Worm (Caenorhabditis elegans) whole organism, L2 larva: ENCODE measurements around the gene gnrr-4.
A peak's percentile ranks its signal among the peaks of the same experiment; 100 is the strongest.

ENCODE experiments used
- C34F6.9 ChIP-seq: fragments of 150-350 bp; optimal IDR thresholded peaks from 2 replicates; lab custom pipeline; 2014; ENCODE audit warnings: missing biosample characterization, missing genetic modification characterization
- F13H6.1 ChIP-seq: sonication (generic microtip); optimal IDR thresholded peaks from 2 replicates; lab custom pipeline; 2016; ENCODE audit warnings: missing genetic modification characterization, missing compliant biosample characterization
- R02D3.7 ChIP-seq: fragments of 150-350 bp; optimal IDR thresholded peaks from 2 replicates; lab custom pipeline; 2014; ENCODE audit warnings: missing biosample characterization, missing genetic modification characterization
- Y55F3AM.14 ChIP-seq: fragments of 200-800 bp; sonication (Bioruptor generic); optimal IDR thresholded peaks from 2 replicates; lab custom pipeline; 2018; ENCODE audit warnings: mild to moderate bottlenecking, missing genetic modification characterization, missing compliant biosample characterization
- alr-1 ChIP-seq: fragments of 150-350 bp; optimal IDR thresholded peaks from 2 replicates; lab custom pipeline; 2014; ENCODE audit warnings: missing biosample characterization, missing genetic modification characterization
- aly-2 ChIP-seq: fragments of 150-350 bp; optimal IDR thresholded peaks from 2 replicates; lab custom pipeline; 2014; ENCODE audit warnings: missing biosample characterization, missing genetic modification characterization
- ama-1 ChIP-seq: fragments of 150-350 bp; optimal IDR thresholded peaks from 2 replicates; lab custom pipeline; 2018; ENCODE audit warnings: inconsistent platforms
- blmp-1 ChIP-seq: sonication (generic microtip); optimal IDR thresholded peaks from 2 replicates; lab custom pipeline; 2017; ENCODE audit warnings: missing genetic modification characterization, mild to moderate bottlenecking, missing compliant biosample characterization, antibody characterized with exemption, moderate library complexity; ENCODE audit not compliant: insufficient read depth
- ceh-82 ChIP-seq: fragments of 150-350 bp; optimal IDR thresholded peaks from 2 replicates; lab custom pipeline; 2014; ENCODE audit warnings: missing biosample characterization, missing genetic modification characterization
- crh-2 ChIP-seq: sonication (generic microtip); optimal IDR thresholded peaks from 2 replicates; lab custom pipeline; 2017; ENCODE audit warnings: missing biosample characterization, missing genetic modification characterization
- elt-1 ChIP-seq: fragments of 150-350 bp; optimal IDR thresholded peaks from 2 replicates; lab custom pipeline; 2014; ENCODE audit warnings: missing biosample characterization, missing genetic modification characterization
- fos-1 ChIP-seq: fragments of 150-350 bp; optimal IDR thresholded peaks from 2 replicates; lab custom pipeline; 2014; ENCODE audit warnings: missing biosample characterization, missing genetic modification characterization
- lin-11 ChIP-seq: fragments of 150-350 bp; sonication (generic microtip); optimal IDR thresholded peaks from 2 replicates; lab custom pipeline; 2014; ENCODE audit warnings: missing biosample characterization, missing genetic modification characterization, inconsistent platforms, mixed read lengths
- lsy-2 ChIP-seq, 2 experiments: fragments of 150-350 bp in 1 of 2; sonication (generic microtip) in 1 of 2; optimal IDR thresholded peaks; 2 replicates each; lab custom pipeline; 2014 to 2017; ENCODE audit warnings: missing biosample characterization in 2 of 2, missing genetic modification characterization in 2 of 2
- mab-5 ChIP-seq: fragments of 150-350 bp; optimal IDR thresholded peaks from 2 replicates; lab custom pipeline; 2014; ENCODE audit warnings: missing biosample characterization, missing genetic modification characterization
- mdl-1 ChIP-seq, 2 experiments: fragments of 150-350 bp in 1 of 2; sonication (generic microtip) in 1 of 2; optimal IDR thresholded peaks; 2 replicates each; lab custom pipeline; 2017; ENCODE audit warnings: missing biosample characterization in 2 of 2, missing genetic modification characterization in 2 of 2
- nhr-129 ChIP-seq: fragments of 150-350 bp; optimal IDR thresholded peaks from 2 replicates; lab custom pipeline; 2014; ENCODE audit warnings: missing biosample characterization, missing genetic modification characterization
- nhr-23 ChIP-seq: fragments of 150-350 bp; optimal IDR thresholded peaks from 2 replicates; lab custom pipeline; 2014; ENCODE audit warnings: missing biosample characterization, missing genetic modification reagents, missing genetic modification characterization
- nhr-237 ChIP-seq: fragments of 150-350 bp; optimal IDR thresholded peaks from 2 replicates; lab custom pipeline; 2014; ENCODE audit warnings: missing biosample characterization, missing genetic modification characterization
- nhr-25 ChIP-seq: fragments of 150-350 bp; sonication (generic microtip); optimal IDR thresholded peaks from 3 replicates; lab custom pipeline; 2014; ENCODE audit warnings: missing biosample characterization, missing genetic modification characterization
- nhr-6 ChIP-seq: fragments of 150-350 bp; optimal IDR thresholded peaks from 2 replicates; lab custom pipeline; 2014; ENCODE audit warnings: missing biosample characterization, missing genetic modification characterization
- sem-4 ChIP-seq: fragments of 150-350 bp; optimal IDR thresholded peaks from 2 replicates; lab custom pipeline; 2014; ENCODE audit warnings: missing biosample characterization, missing genetic modification reagents, missing genetic modification characterization
- skn-1 ChIP-seq: sonication (generic microtip); optimal IDR thresholded peaks from 2 replicates; lab custom pipeline; 2017; ENCODE audit warnings: missing biosample characterization, missing genetic modification characterization
- sma-3 ChIP-seq: sonication (generic microtip); optimal IDR thresholded peaks from 2 replicates; lab custom pipeline; 2016; ENCODE audit warnings: missing genetic modification reagents, missing genetic modification characterization, missing compliant biosample characterization
- sma-9 ChIP-seq, 2 experiments: fragments of 150-350 bp in 1 of 2; sonication (generic microtip) in 1 of 2; optimal IDR thresholded peaks; 2 replicates each; lab custom pipeline; 2014 to 2016; ENCODE audit warnings: missing genetic modification characterization in 2 of 2, mild to moderate bottlenecking in 1 of 2, missing biosample characterization in 1 of 2, missing compliant biosample characterization in 1 of 2, missing genetic modification reagents in 1 of 2, moderate library complexity in 1 of 2
- snpc-4 ChIP-seq: fragments of 150-350 bp; optimal IDR thresholded peaks from 2 replicates; lab custom pipeline; 2014; ENCODE audit warnings: missing biosample characterization, missing genetic modification characterization
- unc-55 ChIP-seq: fragments of 150-350 bp; sonication (generic microtip); optimal IDR thresholded peaks from 3 replicates; lab custom pipeline; 2014; ENCODE audit warnings: missing biosample characterization, missing genetic modification reagents, missing genetic modification characterization
- unc-62 ChIP-seq: fragments of 150-350 bp; optimal IDR thresholded peaks from 2 replicates; lab custom pipeline; 2014; ENCODE audit warnings: missing biosample characterization, missing genetic modification reagents, missing genetic modification characterization
- zag-1 ChIP-seq: fragments of 150-350 bp; optimal IDR thresholded peaks from 2 replicates; lab custom pipeline; 2014; ENCODE audit warnings: missing biosample characterization, missing genetic modification characterization
- ztf-11 ChIP-seq: sonication (generic microtip); optimal IDR thresholded peaks from 2 replicates; lab custom pipeline; 2017; ENCODE audit warnings: missing biosample characterization, missing genetic modification characterization
- ztf-4 ChIP-seq: fragments of 150-350 bp; optimal IDR thresholded peaks from 2 replicates; lab custom pipeline; 2014; ENCODE audit warnings: missing biosample characterization, missing genetic modification characterization

gnrr-4 gene

ce11 chrX:5772538-5773154 lies 29.5 kb upstream of the gnrr-4 start:
- TF ChIP-seq F13H6.1 (peak; percentile 67), sem-4 (tag; lab: Kevin White, UChicago) (no peak), skn-1 (tag; lab: Kevin White, UChicago) (no peak)

- no peak for TF ChIP-seq ama-1 (lab: Kevin White, UChicago)
- no peak for TF ChIP-seq blmp-1 (tag; lab: Kevin White, UChicago)
- TF ChIP-seq sma-3 (GFP tag; lab: Kevin White, UChicago), result no peak
- no peak for TF ChIP-seq skn-1 (tag; lab: Kevin White, UChicago)
- no peak for TF ChIP-seq R02D3.7
- no peak for TF ChIP-seq F13H6.1
- no peak for TF ChIP-seq nhr-237
- no peak for TF ChIP-seq alr-1
- no peak for TF ChIP-seq elt-1 (tag; lab: Kevin White, UChicago)
- TF ChIP-seq nhr-25 (tag; lab: Kevin White, UChicago), result no peak
- TF ChIP-seq aly-2 (tag; lab: Kevin White, UChicago), result no peak
- no peak for TF ChIP-seq nhr-23 (tag; lab: Kevin White, UChicago)
- TF ChIP-seq ztf-4 (tag; lab: Kevin White, UChicago), result no peak
- TF ChIP-seq sem-4 (tag; lab: Kevin White, UChicago), result no peak
- no peak for TF ChIP-seq nhr-6 (tag; lab: Kevin White, UChicago)
- TF ChIP-seq, all 48 proteins: peak for 0
These were observed 27.5 kb upstream of the gnrr-4 start, which contains the start of gene C54H2.4 for ce11 chrX:5770648-5771047. TSS of gene C54H2.4 (minus strand) at chrX:5770748.

- TF ChIP-seq snpc-4 (tag; lab: Kevin White, UChicago), result no peak
- TF ChIP-seq unc-55, result peak; percentile 53
- peak; percentile 24 for TF ChIP-seq C34F6.9 (tag; lab: Kevin White, UChicago)
- peak; percentile 7 for TF ChIP-seq nhr-25 (tag; lab: Kevin White, UChicago)
- no peak for TF ChIP-seq ztf-11 (tag; lab: Kevin White, UChicago)
- TF ChIP-seq mdl-1 (tag; optimal IDR thresholded peaks at IDR 0.05; lab: Kevin White, UChicago), result no peak
- TF ChIP-seq, all 48 proteins: peak for 3
These were observed 21.6 kb upstream of the gnrr-4 start for ce11 chrX:5764739-5765138.

- TF ChIP-seq crh-2 (peak; percentile 58), ceh-82 (no peak), mab-5 (tag; lab: Kevin White, UChicago) (peak; percentile 37), blmp-1 (tag; lab: Kevin White, UChicago) (peak; percentile 2), lin-11 (tag; lab: Kevin White, UChicago) (peak; percentile 70), zag-1 (peak; percentile 29), unc-55 (peak; percentile 14), unc-62 (GFP tag; lab: Kevin White, UChicago) (no peak), nhr-25 (tag; lab: Kevin White, UChicago) (peak; percentile 5), lsy-2 (tag; optimal IDR thresholded peaks at IDR 0.05; lab: Kevin White, UChicago) (peak in 1 of 2 experiments; percentile 60), elt-1 (tag; lab: Kevin White, UChicago) (no peak), F13H6.1 (peak; percentile 73), fos-1 (tag; lab: Kevin White, UChicago) (peak; percentile 57), C34F6.9 (tag; lab: Kevin White, UChicago) (peak; percentile 58), Y55F3AM.14 (no peak), sem-4 (tag; lab: Kevin White, UChicago) (no peak), nhr-129 (tag; lab: Kevin White, UChicago) (peak; percentile 91), mdl-1 (tag; optimal IDR thresholded peaks at IDR 0.05; lab: Kevin White, UChicago) (no peak)
- TF ChIP-seq, all 48 proteins: peak for 12
These were observed 20.8 kb upstream of the gnrr-4 start for ce11 chrX:5763904-5764303.

ce11 chrX:5763292-5763691 lies 20.2 kb upstream of the gnrr-4 start, which contains the start of gene tag-294:
TSS of gene tag-294 (minus strand) at chrX:5763392.
- no peak for TF ChIP-seq sma-9 (GFP tag; optimal IDR thresholded peaks at IDR 0.05; lab: Kevin White, UChicago)
- no peak for TF ChIP-seq sma-9 (tag; optimal IDR thresholded peaks at IDR 0.05; lab: Kevin White, UChicago)
- peak; percentile 73 for TF ChIP-seq unc-55
